Fruit fly (Drosophila melanogaster): ENCODE data around the gene CG32756.

Gene CG32756

DNA sequence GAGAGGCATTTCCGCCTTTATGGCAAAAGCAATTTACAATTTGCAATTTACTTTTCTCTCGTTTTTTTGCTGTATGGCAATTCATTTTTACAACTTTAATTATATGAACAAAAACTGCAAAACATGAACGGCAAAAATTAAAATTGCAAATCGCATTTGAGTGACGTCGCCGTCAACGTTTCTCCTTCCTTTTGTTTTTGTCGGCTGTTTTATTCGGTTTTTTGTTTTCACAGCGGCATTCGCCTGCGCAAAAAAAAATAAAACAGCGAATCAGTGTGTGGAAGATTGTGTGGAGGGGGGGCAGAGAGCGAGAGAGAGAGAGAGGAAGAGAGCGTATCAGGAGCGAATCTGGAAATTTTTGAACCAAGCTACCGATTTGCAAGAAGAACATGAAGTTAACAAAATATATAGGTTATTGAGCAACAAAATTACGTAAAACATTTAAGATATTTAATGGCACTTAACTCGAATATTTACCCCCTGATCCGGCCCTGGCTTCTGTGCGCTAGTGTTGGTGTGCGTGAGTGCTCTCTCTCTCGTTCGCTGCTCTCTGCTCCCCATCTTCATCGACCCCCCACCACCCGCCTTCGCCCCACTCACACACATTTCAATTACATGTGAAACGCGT, 26.9 kb upstream of the CG32756 start (continued):
- TF ChIP-seq scrt (GFP tag; optimal IDR thresholded peaks at IDR 0.05) = peak; percentile 97
- TF ChIP-seq CG10147 (GFP tag; optimal IDR thresholded peaks at IDR 0.05) = peak; percentile 99
- peak; percentile 98 for TF ChIP-seq jigr1 (GFP tag; IDR thresholded peaks at IDR 0.05)
- peak; percentile 100 for TF ChIP-seq vvl (GFP tag; IDR thresholded peaks at IDR 0.05)
- TF ChIP-seq Fer1 (GFP tag; optimal IDR thresholded peaks at IDR 0.05) = peak; percentile 99
- TF ChIP-seq hkb (optimal IDR thresholded peaks at IDR 0.05) = no peak
- TF ChIP-seq hkb (GFP tag; IDR thresholded peaks at IDR 0.05) = peak; percentile 99
- peak; percentile 94 for TF ChIP-seq kah (GFP tag; optimal IDR thresholded peaks at IDR 0.05)
- TF ChIP-seq CG6791 (GFP tag; IDR thresholded peaks at IDR 0.05; ENCODE audit: partially characterized antibody) = peak; percentile 82
- peak; percentile 99 for TF ChIP-seq Optix (GFP tag; IDR thresholded peaks at IDR 0.05)
- TF ChIP-seq nmo (GFP tag; optimal IDR thresholded peaks at IDR 0.05) = peak; percentile 99
- peak; percentile 89; the same call in 2 of the 4 replicates for TF ChIP-seq chinmo (GFP tag; IDR thresholded peaks at IDR 0.05; ENCODE audit: partially characterized antibody)
- no peak for TF ChIP-seq cad (GFP tag; optimal IDR thresholded peaks at IDR 0.05)
- TF ChIP-seq gro (GFP tag; optimal IDR thresholded peaks at IDR 0.05) = peak; percentile 99
- TF ChIP-seq dysf (GFP tag; IDR thresholded peaks at IDR 0.05) = peak; percentile 100
- TF ChIP-seq gcm (GFP tag; optimal IDR thresholded peaks at IDR 0.05) = peak; percentile 96
- TF ChIP-seq CG15601 (tag; optimal IDR thresholded peaks at IDR 0.05) = peak; percentile 96
- TF ChIP-seq wor (GFP tag; IDR thresholded peaks at IDR 0.05) = peak; percentile 98
- peak; percentile 99 for TF ChIP-seq cwo (GFP tag; optimal IDR thresholded peaks at IDR 0.05)
- TF ChIP-seq ara (GFP tag; IDR thresholded peaks at IDR 0.05) = peak; percentile 99
- peak; percentile 96 for TF ChIP-seq CG8388 (GFP tag; optimal IDR thresholded peaks at IDR 0.05)
- peak; percentile 99 for TF ChIP-seq Awh (GFP tag; IDR thresholded peaks at IDR 0.05)
- peak; percentile 98 for TF ChIP-seq Poxn (GFP tag; IDR thresholded peaks at IDR 0.05)
- no peak for TF ChIP-seq CG1832 (GFP tag; optimal IDR thresholded peaks at IDR 0.05)
- peak; percentile 96 for TF ChIP-seq MTF-1 (GFP tag; optimal IDR thresholded peaks at IDR 0.05; ENCODE audit: borderline replicate concordance)
- peak; percentile 99 for TF ChIP-seq Xbp1 (GFP tag; optimal IDR thresholded peaks at IDR 0.05)
- peak; percentile 95 for TF ChIP-seq Sox100B (GFP tag; optimal IDR thresholded peaks at IDR 0.05)
- TF ChIP-seq CG11723 (GFP tag; optimal IDR thresholded peaks at IDR 0.05) = peak; percentile 98
- TF ChIP-seq Kr (GFP tag; optimal IDR thresholded peaks at IDR 0.05) = peak; percentile 59
- TF ChIP-seq CG2678 (tag; optimal IDR thresholded peaks at IDR 0.05) = peak; percentile 99
- TF ChIP-seq NK7.1 (GFP tag; optimal IDR thresholded peaks at IDR 0.05) = peak; percentile 98
- TF ChIP-seq CG16863 (GFP tag; optimal IDR thresholded peaks at IDR 0.05) = peak; percentile 99
- peak; percentile 99 for TF ChIP-seq CG33213 (GFP tag; optimal IDR thresholded peaks at IDR 0.05)
- peak; percentile 93 for TF ChIP-seq Jarid2 (GFP tag; optimal IDR thresholded peaks at IDR 0.05)
- TF ChIP-seq chn (GFP tag; optimal IDR thresholded peaks at IDR 0.05) = peak; percentile 99
- peak; percentile 96 for TF ChIP-seq CG4282 (GFP tag; optimal IDR thresholded peaks at IDR 0.05)
- TF ChIP-seq fd96Cb (tag; optimal IDR thresholded peaks at IDR 0.05) = peak; percentile 99
- peak; percentile 97 for TF ChIP-seq dm (GFP tag; optimal IDR thresholded peaks at IDR 0.05)
- peak in 1 of 2 experiments; percentile 54 for TF ChIP-seq Dfd (GFP tag; optimal IDR thresholded peaks at IDR 0.05)
- TF ChIP-seq Doc2 (GFP tag; IDR thresholded peaks at IDR 0.05) = peak; percentile 98
- peak; percentile 67 for TF ChIP-seq fd102C (GFP tag; optimal IDR thresholded peaks at IDR 0.05)
- peak; percentile 98 for TF ChIP-seq Bteb2 (GFP tag; optimal IDR thresholded peaks at IDR 0.05)
- peak; percentile 96 for TF ChIP-seq CG12104 (GFP tag; optimal IDR thresholded peaks at IDR 0.05)
- TF ChIP-seq CG11696 (GFP tag; IDR thresholded peaks at IDR 0.05) = peak; percentile 95
- peak; percentile 99 for TF ChIP-seq gsb (GFP tag; IDR thresholded peaks at IDR 0.05)
- TF ChIP-seq CG14014 (GFP tag; IDR thresholded peaks at IDR 0.05) = peak; percentile 99
- peak in 1 of 2 experiments; percentile 70 for TF ChIP-seq insv (GFP tag; optimal IDR thresholded peaks at IDR 0.05)
- TF ChIP-seq emc (GFP tag; optimal IDR thresholded peaks at IDR 0.05) = peak; percentile 97
- TF ChIP-seq CG11695 (GFP tag; IDR thresholded peaks at IDR 0.05) = peak; percentile 98
- TF ChIP-seq cg (GFP tag; optimal IDR thresholded peaks at IDR 0.05) = peak; percentile 94
